Worm (Caenorhabditis elegans): Measurements from ENCODE around the gene C15C8.8.
A peak's percentile ranks its signal among the peaks of the same experiment; 100 is the strongest.

Gene C15C8.8

DNA sequence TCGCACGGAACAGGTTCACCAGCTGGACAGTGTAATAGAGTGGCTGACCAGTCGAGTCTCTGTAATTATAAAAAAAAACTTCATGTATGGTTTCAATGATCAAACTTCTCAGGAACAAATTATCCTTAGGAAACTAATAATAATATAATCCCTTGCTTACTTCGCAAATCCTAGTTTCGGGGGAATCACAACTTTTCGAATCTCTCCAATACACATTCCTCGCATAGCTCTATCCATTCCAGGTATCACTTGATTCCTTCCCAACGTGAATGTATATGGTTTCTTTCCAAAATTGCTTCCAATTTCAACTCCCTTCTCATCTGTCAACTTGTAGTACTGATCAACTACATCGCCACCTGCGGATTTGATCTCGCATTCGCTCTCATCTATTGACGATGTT lies 34.0 kb upstream of the C15C8.8 start:
- no peak for TF ChIP-seq elt-3 (tag; optimal IDR thresholded peaks at IDR 0.05)
- TF ChIP-seq C34F6.9 (tag; optimal IDR thresholded peaks at IDR 0.05): no peak

DNA sequence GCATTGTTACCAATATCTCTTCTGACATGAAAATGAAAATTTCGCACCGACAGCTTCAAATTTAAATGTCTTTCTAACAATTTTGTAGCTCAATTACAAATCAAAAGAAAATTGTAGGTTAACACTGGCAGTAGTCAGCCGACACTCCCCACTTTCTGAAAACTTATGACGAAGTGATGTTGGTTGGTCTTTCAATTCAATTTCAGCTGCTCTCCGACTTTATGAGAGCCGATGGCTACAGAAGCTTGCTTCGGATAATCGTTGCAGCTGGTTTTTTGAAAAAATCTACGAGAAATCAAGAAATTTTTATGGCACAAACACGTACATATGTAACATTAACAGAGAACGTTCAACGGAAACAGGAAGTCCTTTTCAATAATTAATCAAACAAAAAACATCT lies 32.6 kb upstream of the C15C8.8 start, which contains the start of gene sre-20:
Gene sre-20 (minus strand): TSS at position 101 of the 400 bp plus-strand sequence.
- TF ChIP-seq aly-2 (tag; optimal IDR thresholded peaks at IDR 0.05) (no peak), mab-5 (tag; optimal IDR thresholded peaks at IDR 0.05) (no peak)

- no peak for TF ChIP-seq Y55F3AM.14 (GFP tag; optimal IDR thresholded peaks at IDR 0.05)
- TF ChIP-seq F13H6.1 (tag; optimal IDR thresholded peaks at IDR 0.05): peak; percentile 10
- no peak for TF ChIP-seq alr-1 (tag; optimal IDR thresholded peaks at IDR 0.05)
- no peak for TF ChIP-seq snpc-4 (tag; optimal IDR thresholded peaks at IDR 0.05)
- TF ChIP-seq mdl-1 (tag; optimal IDR thresholded peaks at IDR 0.05): no peak
- no peak for TF ChIP-seq zag-1 (tag; optimal IDR thresholded peaks at IDR 0.05)
- TF ChIP-seq ama-1 (optimal IDR thresholded peaks at IDR 0.05): no peak
- TF ChIP-seq unc-62 (GFP tag; optimal IDR thresholded peaks at IDR 0.05): no peak
- no peak for TF ChIP-seq peb-1 (tag; optimal IDR thresholded peaks at IDR 0.05)
- TF ChIP-seq nhr-237 (tag; optimal IDR thresholded peaks at IDR 0.05): no peak
- no peak for TF ChIP-seq nhr-11 (tag; optimal IDR thresholded peaks at IDR 0.05)
- peak; percentile 18 for TF ChIP-seq crh-2 (tag; optimal IDR thresholded peaks at IDR 0.05)
- TF ChIP-seq blmp-1 (tag; optimal IDR thresholded peaks at IDR 0.05; ENCODE audit: insufficient read depth): no peak
- no peak for TF ChIP-seq nhr-77 (tag; optimal IDR thresholded peaks at IDR 0.05)
- no peak for TF ChIP-seq dmd-4 (tag; optimal IDR thresholded peaks at IDR 0.05)
- no peak for TF ChIP-seq ceh-16 (tag; optimal IDR thresholded peaks at IDR 0.05)
- no peak for TF ChIP-seq ztf-4 (tag; optimal IDR thresholded peaks at IDR 0.05)
- no peak for TF ChIP-seq nhr-12 (tag; optimal IDR thresholded peaks at IDR 0.05)
- TF ChIP-seq sem-4 (tag; optimal IDR thresholded peaks at IDR 0.05): no peak
- peak; percentile 70 for TF ChIP-seq nhr-129 (tag; optimal IDR thresholded peaks at IDR 0.05)
- no peak for TF ChIP-seq nhr-23 (tag; optimal IDR thresholded peaks at IDR 0.05)
- no peak for TF ChIP-seq elt-1 (tag; optimal IDR thresholded peaks at IDR 0.05)
- TF ChIP-seq skn-1 (tag; optimal IDR thresholded peaks at IDR 0.05): no peak
- no peak for TF ChIP-seq mab-5 (tag; optimal IDR thresholded peaks at IDR 0.05)
- no peak for TF ChIP-seq ztf-11 (tag; optimal IDR thresholded peaks at IDR 0.05)
- no peak for TF ChIP-seq unc-55 (GFP tag; optimal IDR thresholded peaks at IDR 0.05)
- TF ChIP-seq gmeb-1 (tag; optimal IDR thresholded peaks at IDR 0.05): peak; percentile 39
- TF ChIP-seq mbf-1 (tag; optimal IDR thresholded peaks at IDR 0.05): no peak
- no peak for TF ChIP-seq R02D3.7 (tag; optimal IDR thresholded peaks at IDR 0.05)
- peak; percentile 45 for TF ChIP-seq fos-1 (tag; optimal IDR thresholded peaks at IDR 0.05)
- peak; percentile 38 for TF ChIP-seq C34F6.9 (tag; optimal IDR thresholded peaks at IDR 0.05)
- TF ChIP-seq egl-27 (tag; optimal IDR thresholded peaks at IDR 0.05): no peak
- TF ChIP-seq nhr-21 (tag; optimal IDR thresholded peaks at IDR 0.05): no peak
- TF ChIP-seq nhr-6 (tag; optimal IDR thresholded peaks at IDR 0.05): no peak
- TF ChIP-seq lin-39 (tag; optimal IDR thresholded peaks at IDR 0.05): no peak
- TF ChIP-seq nhr-10 (tag; optimal IDR thresholded peaks at IDR 0.05): no peak
- peak; percentile 49 for TF ChIP-seq sma-3 (GFP tag; optimal IDR thresholded peaks at IDR 0.05)
- TF ChIP-seq aly-2 (tag; optimal IDR thresholded peaks at IDR 0.05): no peak
- TF ChIP-seq unc-39 (tag; optimal IDR thresholded peaks at IDR 0.05): no peak
- TF ChIP-seq nhr-25 (tag; optimal IDR thresholded peaks at IDR 0.05): no peak
- no peak for TF ChIP-seq ceh-82 (tag; optimal IDR thresholded peaks at IDR 0.05)
- peak; percentile 18 for TF ChIP-seq lin-13 (GFP tag; optimal IDR thresholded peaks at IDR 0.05)
- no peak for TF ChIP-seq elt-3 (tag; optimal IDR thresholded peaks at IDR 0.05)
- TF ChIP-seq lsy-2 (tag; optimal IDR thresholded peaks at IDR 0.05): peak in 1 of 2 experiments; percentile 5
- TF ChIP-seq lin-11 (tag; optimal IDR thresholded peaks at IDR 0.05): no peak
- TF ChIP-seq ztf-1 (GFP tag; conservative IDR thresholded peaks at IDR 0.05): no peak
- no peak for TF ChIP-seq ZK546.5 (tag; optimal IDR thresholded peaks at IDR 0.05)
- TF ChIP-seq sma-9 (GFP tag; optimal IDR thresholded peaks at IDR 0.05): peak; percentile 53
- no peak for TF ChIP-seq sma-9 (tag; optimal IDR thresholded peaks at IDR 0.05)
These were observed 27.9 kb upstream of the C15C8.8 start for ce11 chrV:12780248-12780647.

Measured in whole organism, L2 larva.